Fruit fly (Drosophila melanogaster) whole organism, larva: Measurements from ENCODE around the gene CG32069.

ENCODE experiments used
- noc ChIP-seq: fragments of 200-800 bp; sonication (Bioruptor generic); optimal IDR thresholded peaks from 3 replicates; lab custom pipeline; 2019; ENCODE audit warnings: missing biosample characterization, mild to moderate bottlenecking, missing genetic modification characterization, moderate library complexity

Gene CG32069

dm6 chr3L:11085810-11086209, 23.4 kb upstream of the CG32069 start:
- TF ChIP-seq noc (tag; lab: Kevin White, UChicago): no peak

- peak; percentile 93 for TF ChIP-seq noc (tag; lab: Kevin White, UChicago)
Observed at dm6 chr3L:11084557-11085231, 22.3 kb upstream of the CG32069 start.

- TF ChIP-seq noc (tag; lab: Kevin White, UChicago): no peak
Observed at dm6 chr3L:11083605-11084004, 21.2 kb upstream of the CG32069 start.

- TF ChIP-seq noc (tag; lab: Kevin White, UChicago): no peak
Observed at dm6 chr3L:11074043-11074853, 11.8 kb upstream of the CG32069 start, which contains the start of the genes Pfdn2 and Noc1. Gene Pfdn2, minus strand, starts transcription at chr3L:11074388. Gene Noc1, plus strand, starts transcription at chr3L:11074769.

dm6 chr3L:11071057-11071456, 8.6 kb upstream of the CG32069 start:
- TF ChIP-seq noc (tag; lab: Kevin White, UChicago): no peak

- TF ChIP-seq noc (tag; lab: Kevin White, UChicago): peak; percentile 67
Observed at dm6 chr3L:11070372-11070854, 8.0 kb upstream of the CG32069 start, which contains the start of gene Mocs1. Gene Mocs1, plus strand, starts transcription at chr3L:11070526.

dm6 chr3L:11069764-11070163, 7.3 kb upstream of the CG32069 start, which contains the start of gene CG6310:
Gene CG6310, minus strand, starts transcription at chr3L:11069864.
- TF ChIP-seq noc (tag; lab: Kevin White, UChicago): no peak

dm6 chr3L:11065850-11066249, 3.4 kb upstream of the CG32069 start:
- no peak for TF ChIP-seq noc (tag; lab: Kevin White, UChicago)

- peak; percentile 79 for TF ChIP-seq noc (tag; lab: Kevin White, UChicago)
Observed at dm6 chr3L:11064689-11065088, 2.3 kb upstream of the CG32069 start, which contains the start of the genes CG32075, CG45101 and SuUR. Gene CG32075, minus strand, starts transcription at chr3L:11064941. Gene CG45101, plus strand, starts transcription at chr3L:11064991. Gene SuUR, plus strand, starts transcription at chr3L:11064991.

dm6 chr3L:11061200-11061599, 1.2 kb downstream of the CG32069 start, which contains the start of the genes CG6321 and Blos2:
Gene CG6321, minus strand, starts transcription at chr3L:11061224.
Gene Blos2, plus strand, starts transcription at chr3L:11061571.
- peak; percentile 83 for TF ChIP-seq noc (tag; lab: Kevin White, UChicago)

dm6 chr3L:11053843-11054242, 8.6 kb downstream of the CG32069 start, which contains the start of gene CG7888:
Gene CG7888, plus strand, starts transcription at chr3L:11054035.
- no peak for TF ChIP-seq noc (tag; lab: Kevin White, UChicago)

- TF ChIP-seq noc (tag; lab: Kevin White, UChicago): no peak
Observed at dm6 chr3L:11052760-11053259, 9.6 kb downstream of the CG32069 start.

- no peak for TF ChIP-seq noc (tag; lab: Kevin White, UChicago)
Observed at dm6 chr3L:11051271-11051670, 11.1 kb downstream of the CG32069 start, which contains the start of gene CG43693. Gene CG43693, minus strand, starts transcription at chr3L:11051371.

- peak; percentile 26 for TF ChIP-seq noc (tag; lab: Kevin White, UChicago)
Observed at dm6 chr3L:11049414-11049813, 13.0 kb downstream of the CG32069 start.

- TF ChIP-seq noc (tag; lab: Kevin White, UChicago): no peak
Observed at dm6 chr3L:11047877-11048276, 14.5 kb downstream of the CG32069 start.
